Worm (Caenorhabditis elegans) whole organism, L1 larva: ENCODE data around the gene sto-6.

Source experiments
- C16A3.4 ChIP-seq: fragments of 150-350 bp; optimal IDR thresholded peaks from 2 replicates; lab custom pipeline; 2014; ENCODE audit warnings: missing biosample characterization, missing genetic modification characterization
- C34B4.2 ChIP-seq: sonication (generic microtip); optimal IDR thresholded peaks from 2 replicates; lab custom pipeline; 2017; ENCODE audit warnings: mild to moderate bottlenecking, missing genetic modification characterization, missing compliant biosample characterization
- F16B12.6 ChIP-seq: fragments of 150-350 bp; optimal IDR thresholded peaks from 2 replicates; lab custom pipeline; 2014; ENCODE audit warnings: missing biosample characterization, missing genetic modification characterization
- Y116A8C.19 ChIP-seq: sonication (generic microtip); optimal IDR thresholded peaks from 2 replicates; lab custom pipeline; 2016; ENCODE audit warnings: missing compliant biosample characterization, missing genetic modification characterization, borderline replicate concordance
- aha-1 ChIP-seq: fragments of 150-350 bp; optimal IDR thresholded peaks from 2 replicates; lab custom pipeline; 2014; ENCODE audit warnings: missing biosample characterization, missing genetic modification characterization
- alr-1 ChIP-seq: fragments of 200-800 bp; sonication (Bioruptor generic); optimal IDR thresholded peaks from 2 replicates; lab custom pipeline; 2018; ENCODE audit warnings: borderline replicate concordance, mild to moderate bottlenecking, missing genetic modification characterization, missing compliant biosample characterization
- aly-2 ChIP-seq: fragments of 150-350 bp; optimal IDR thresholded peaks from 2 replicates; lab custom pipeline; 2014; ENCODE audit warnings: missing biosample characterization, missing genetic modification characterization
- ama-1 ChIP-seq: fragments of 150-350 bp; optimal IDR thresholded peaks from 2 replicates; lab custom pipeline; 2014
- ceh-63 ChIP-seq: fragments of 200-800 bp; sonication (Bioruptor generic); optimal IDR thresholded peaks from 2 replicates; lab custom pipeline; 2018; ENCODE audit warnings: mild to moderate bottlenecking, missing genetic modification characterization, missing compliant biosample characterization
- ceh-82 ChIP-seq, 3 experiments: fragments of 150-350 bp in 1 of 3; sonication (generic microtip) in 2 of 3; optimal IDR thresholded peaks; 2 replicates each; lab custom pipeline; 2014 to 2017; ENCODE audit warnings: missing biosample characterization in 3 of 3, missing genetic modification characterization in 3 of 3
- ceh-90 ChIP-seq: sonication (generic microtip); optimal IDR thresholded peaks from 2 replicates; lab custom pipeline; 2016; ENCODE audit warnings: missing genetic modification characterization, missing compliant biosample characterization
- efl-1 ChIP-seq, 4 experiments: fragments of 150-350 bp; optimal IDR thresholded peaks in 3 of 4; peaks in 1 of 4; 1 replicate in 1 of 4; 2 replicates in 3 of 4; lab custom pipeline; 2014; ENCODE audit warnings: missing biosample characterization in 2 of 4, missing genetic modification characterization in 2 of 4, missing genetic modification reagents in 2 of 4
- egl-13 ChIP-seq: sonication (generic microtip); optimal IDR thresholded peaks from 2 replicates; lab custom pipeline; 2016; ENCODE audit warnings: missing genotype, missing genetic modification reagents, missing genetic modification characterization, missing compliant biosample characterization
- elt-2 ChIP-seq: sonication (generic microtip); optimal IDR thresholded peaks from 2 replicates; lab custom pipeline; 2016; ENCODE audit warnings: missing genetic modification characterization, mild to moderate bottlenecking, inconsistent platforms, missing compliant biosample characterization, missing genetic modification reagents
- ets-5 ChIP-seq: fragments of 200-800 bp; sonication (Bioruptor generic); IDR thresholded peaks from 2 replicates; pipeline ENCODE4 v1.3.6; 2022; ENCODE audit warnings: missing genetic modification characterization, missing compliant biosample characterization
- fkh-4 ChIP-seq: sonication (generic microtip); optimal IDR thresholded peaks from 2 replicates; lab custom pipeline; 2016; ENCODE audit warnings: missing compliant biosample characterization, missing genetic modification characterization, borderline replicate concordance
- fkh-8 ChIP-seq: sonication (generic microtip); optimal IDR thresholded peaks from 2 replicates; lab custom pipeline; 2016; ENCODE audit warnings: mild to moderate bottlenecking, missing genetic modification characterization, missing compliant biosample characterization
- fos-1 ChIP-seq: fragments of 150-350 bp; optimal IDR thresholded peaks from 2 replicates; lab custom pipeline; 2014; ENCODE audit warnings: missing biosample characterization, missing genetic modification characterization
- grh-1 ChIP-seq: fragments of 200-800 bp; sonication (Bioruptor generic); IDR thresholded peaks from 2 replicates; pipeline ENCODE4 v1.3.6; 2022; ENCODE audit warnings: missing genetic modification reagents, missing genetic modification characterization, missing compliant biosample characterization
- hlh-17 ChIP-seq: fragments of 200-800 bp; sonication (Bioruptor generic); optimal IDR thresholded peaks from 2 replicates; lab custom pipeline; 2018; ENCODE audit warnings: missing genetic modification characterization, mild to moderate bottlenecking, missing compliant biosample characterization, moderate library complexity, borderline replicate concordance
- hlh-4 ChIP-seq: sonication (generic microtip); optimal IDR thresholded peaks from 2 replicates; lab custom pipeline; 2016; ENCODE audit warnings: mild to moderate bottlenecking, missing genetic modification characterization, missing compliant biosample characterization
- hpl-2 ChIP-seq: fragments of 150-350 bp; optimal IDR thresholded peaks from 2 replicates; lab custom pipeline; 2014; ENCODE audit warnings: missing biosample characterization, missing genetic modification reagents, missing genetic modification characterization
- isw-1 ChIP-seq: fragments of 200-800 bp; sonication (Bioruptor generic); IDR thresholded peaks from 2 replicates; pipeline ENCODE4 v1.3.6; 2022; ENCODE audit warnings: missing genetic modification characterization, missing compliant biosample characterization
- jun-1 ChIP-seq: fragments of 150-350 bp; optimal IDR thresholded peaks from 2 replicates; lab custom pipeline; 2014; ENCODE audit warnings: missing biosample characterization, missing genetic modification reagents, missing genetic modification characterization
- lin-14 ChIP-seq: fragments of 200-800 bp; sonication (Bioruptor generic); optimal IDR thresholded peaks from 2 replicates; lab custom pipeline; 2018; ENCODE audit warnings: mild to moderate bottlenecking, missing genetic modification characterization, moderate library complexity, missing compliant biosample characterization
- lin-39 ChIP-seq: fragments of 150-350 bp; optimal IDR thresholded peaks from 2 replicates; lab custom pipeline; 2014; ENCODE audit warnings: missing biosample characterization, missing genetic modification reagents, missing genetic modification characterization
- lsy-2 ChIP-seq, 2 experiments: fragments of 150-350 bp; optimal IDR thresholded peaks; 2 replicates each; lab custom pipeline; 2014; ENCODE audit warnings: missing biosample characterization in 2 of 2, missing genetic modification characterization in 2 of 2
- mef-2 ChIP-seq: fragments of 150-350 bp; optimal IDR thresholded peaks from 2 replicates; lab custom pipeline; 2014; ENCODE audit warnings: missing biosample characterization, missing genetic modification characterization
- mep-1 ChIP-seq: fragments of 150-350 bp; optimal IDR thresholded peaks from 2 replicates; lab custom pipeline; 2014; ENCODE audit warnings: missing biosample characterization, missing genetic modification characterization
- nhr-11 ChIP-seq: fragments of 150-350 bp; optimal IDR thresholded peaks from 2 replicates; lab custom pipeline; 2014; ENCODE audit warnings: missing biosample characterization, missing genetic modification characterization
- nhr-12 ChIP-seq: sonication (generic microtip); optimal IDR thresholded peaks from 2 replicates; lab custom pipeline; 2017; ENCODE audit warnings: missing biosample characterization, missing genetic modification characterization
- nhr-19 ChIP-seq: fragments of 200-800 bp; sonication (Bioruptor generic); conservative IDR thresholded peaks from 2 replicates; pipeline ENCODE4 v1.3.6; 2022; ENCODE audit warnings: missing genetic modification characterization, missing compliant biosample characterization
- nhr-20 ChIP-seq: sonication (generic microtip); optimal IDR thresholded peaks from 2 replicates; lab custom pipeline; 2016; ENCODE audit warnings: mild to moderate bottlenecking, missing genetic modification characterization, missing compliant biosample characterization
- nhr-237 ChIP-seq: fragments of 150-350 bp; optimal IDR thresholded peaks from 2 replicates; lab custom pipeline; 2014; ENCODE audit warnings: missing biosample characterization, missing genetic modification characterization
- nhr-47 ChIP-seq: sonication (generic microtip); optimal IDR thresholded peaks from 2 replicates; lab custom pipeline; 2016; ENCODE audit warnings: mild to moderate bottlenecking, missing genetic modification characterization, moderate library complexity, missing compliant biosample characterization
- nhr-71 ChIP-seq: sonication (generic microtip); optimal IDR thresholded peaks from 2 replicates; lab custom pipeline; 2016; ENCODE audit warnings: mild to moderate bottlenecking, missing genetic modification characterization, moderate library complexity, missing compliant biosample characterization
- nhr-76 ChIP-seq: sonication (generic microtip); optimal IDR thresholded peaks from 2 replicates; lab custom pipeline; 2017; ENCODE audit warnings: missing biosample characterization, missing genetic modification characterization
- nhr-77 ChIP-seq: fragments of 150-350 bp; optimal IDR thresholded peaks from 2 replicates; lab custom pipeline; 2014; ENCODE audit warnings: missing biosample characterization, missing genetic modification characterization
- nhr-85 ChIP-seq: sonication (generic microtip); peaks from one replicate; lab custom pipeline; 2016; ENCODE audit warnings: missing genetic modification characterization, inconsistent platforms, missing compliant biosample characterization
- nhr-90 ChIP-seq: sonication (generic microtip); optimal IDR thresholded peaks from 2 replicates; lab custom pipeline; 2016; ENCODE audit warnings: mild to moderate bottlenecking, missing genetic modification characterization, missing compliant biosample characterization; ENCODE audit not compliant: poor library complexity
- rnt-1 ChIP-seq: sonication (generic microtip); optimal IDR thresholded peaks from 2 replicates; lab custom pipeline; 2016; ENCODE audit warnings: mild to moderate bottlenecking, missing genetic modification characterization, moderate library complexity, missing compliant biosample characterization
- snu-23 ChIP-seq: sonication (generic microtip); optimal IDR thresholded peaks from 2 replicates; lab custom pipeline; 2016; ENCODE audit warnings: missing genetic modification characterization, missing compliant biosample characterization
- sptf-1 ChIP-seq: fragments of 150-350 bp; optimal IDR thresholded peaks from 2 replicates; lab custom pipeline; 2014; ENCODE audit warnings: missing biosample characterization, missing genetic modification characterization
- swsn-7 ChIP-seq: sonication (generic microtip); optimal IDR thresholded peaks from 2 replicates; lab custom pipeline; 2016; ENCODE audit warnings: missing genetic modification characterization, missing compliant biosample characterization
- tlp-1 ChIP-seq: fragments of 150-350 bp; optimal IDR thresholded peaks from 2 replicates; lab custom pipeline; 2014; ENCODE audit warnings: missing biosample characterization, missing genetic modification characterization
- unc-130 ChIP-seq: fragments of 150-350 bp; optimal IDR thresholded peaks from 2 replicates; lab custom pipeline; 2017; ENCODE audit warnings: missing biosample characterization, missing genetic modification characterization, inconsistent platforms
- unc-30 ChIP-seq: sonication (generic microtip); optimal IDR thresholded peaks from 2 replicates; lab custom pipeline; 2017; ENCODE audit warnings: missing biosample characterization, missing genetic modification characterization
- unc-62 ChIP-seq: fragments of 150-350 bp; optimal IDR thresholded peaks from 2 replicates; lab custom pipeline; 2014; ENCODE audit warnings: missing biosample characterization, missing genetic modification reagents, missing genetic modification characterization
- unc-98 ChIP-seq: fragments of 200-800 bp; sonication (Bioruptor generic); IDR thresholded peaks from 2 replicates; pipeline ENCODE4 v1.3.6; 2022; ENCODE audit warnings: missing genetic modification characterization, missing compliant biosample characterization
- vab-15 ChIP-seq: sonication (generic microtip); optimal IDR thresholded peaks from 2 replicates; lab custom pipeline; 2017; ENCODE audit warnings: missing genotype, mild to moderate bottlenecking, missing genetic modification characterization, missing compliant biosample characterization
- xbp-1 ChIP-seq: sonication (generic microtip); optimal IDR thresholded peaks from 2 replicates; lab custom pipeline; 2016; ENCODE audit warnings: missing genetic modification characterization, missing compliant biosample characterization
- ztf-11 ChIP-seq, 2 experiments: sonication (generic microtip); optimal IDR thresholded peaks; 2 replicates each; lab custom pipeline; 2016 to 2017; ENCODE audit warnings: missing genetic modification characterization in 2 of 2, missing biosample characterization in 1 of 2, missing compliant biosample characterization in 1 of 2

Gene sto-6

DNA sequence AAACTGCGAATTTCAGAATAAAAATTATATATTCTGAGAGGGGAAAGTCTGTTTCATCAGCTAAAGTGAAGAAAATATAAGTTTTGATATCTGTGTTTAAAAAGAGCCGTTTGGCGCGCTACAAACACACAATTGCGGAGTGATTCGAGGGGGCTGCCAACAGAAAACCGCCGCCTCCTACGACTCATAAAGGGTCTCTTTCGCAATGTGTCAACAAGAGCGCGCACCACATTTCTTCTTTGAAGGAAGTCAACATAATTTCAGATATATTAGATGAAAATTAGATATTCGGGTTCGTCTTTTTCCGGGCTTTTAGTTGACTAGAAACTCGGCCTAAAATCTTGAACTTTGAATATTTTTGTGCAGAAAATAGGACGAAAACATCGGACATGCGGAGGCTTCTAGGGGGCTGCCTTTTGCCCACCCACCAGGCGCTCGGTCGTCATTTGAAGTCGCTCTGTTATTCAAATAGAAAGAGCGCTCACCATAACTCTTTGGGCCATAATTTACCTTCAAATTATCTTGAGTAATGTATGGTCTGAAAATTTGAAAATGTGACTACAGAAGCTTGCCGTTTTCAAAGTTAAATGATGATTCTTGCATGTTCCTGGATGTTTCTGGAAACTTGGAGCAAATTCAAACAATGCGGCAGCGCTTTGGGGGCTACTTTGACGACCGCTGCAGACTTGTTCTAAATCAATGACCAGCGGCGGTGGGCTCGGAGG is 26.3 kb upstream of the sto-6 start (continued):
- TF ChIP-seq hlh-17 (GFP tag; lab: Kevin White, UChicago) (peak; percentile 86), Y116A8C.19 (no peak), rnt-1 (peak; percentile 89), isw-1 (GFP tag; lab: Robert Waterston, UW) (peak; percentile 89), sptf-1 (tag; lab: Kevin White, UChicago) (no peak), ceh-63 (GFP tag; lab: Kevin White, UChicago) (no peak), fkh-8 (tag; lab: Kevin White, UChicago) (peak; percentile 97), aly-2 (peak; percentile 43), jun-1 (tag; lab: Kevin White, UChicago) (peak; percentile 31), mef-2 (no peak), nhr-19 (GFP tag; lab: Robert Waterston, UW) (peak; percentile 87), xbp-1 (tag; lab: Kevin White, UChicago) (peak; percentile 91), nhr-11 (tag; lab: Kevin White, UChicago) (peak; percentile 86), egl-13 (peak; percentile 96), unc-98 (GFP tag; lab: Robert Waterston, UW) (peak; percentile 66), grh-1 (GFP tag; lab: Robert Waterston, UW) (peak; percentile 94), aha-1 (tag; lab: Kevin White, UChicago) (peak; percentile 35), nhr-85 (peak; percentile 100), unc-130 (tag; lab: Kevin White, UChicago) (peak; percentile 55), mep-1 (peak; percentile 75), nhr-237 (tag; lab: Kevin White, UChicago) (peak; percentile 76), nhr-47 (tag; lab: Kevin White, UChicago) (peak; percentile 99), nhr-12 (no peak), ztf-11 (tag; optimal IDR thresholded peaks at IDR 0.05; lab: Kevin White, UChicago) (peak; percentile 82 to 90), tlp-1 (tag; lab: Kevin White, UChicago) (no peak), nhr-71 (tag; lab: Kevin White, UChicago) (peak; percentile 98), unc-62 (GFP tag; lab: Kevin White, UChicago) (no peak), C34B4.2 (tag; lab: Kevin White, UChicago) (peak; percentile 76), swsn-7 (peak; percentile 97), nhr-77 (tag; lab: Kevin White, UChicago) (peak; percentile 56), C16A3.4 (tag; lab: Kevin White, UChicago) (peak; percentile 46), lin-39 (peak; percentile 77), ceh-90 (tag; lab: Kevin White, UChicago) (no peak), unc-30 (peak; percentile 50), vab-15 (peak; percentile 2), ets-5 (peak; percentile 95; the same call in 1 of the 2 replicates), ceh-82 (tag; optimal IDR thresholded peaks at IDR 0.05; lab: Kevin White, UChicago) (peak; percentile 51 to 70 (median 63)), lsy-2 (tag; optimal IDR thresholded peaks at IDR 0.05; lab: Kevin White, UChicago) (peak; percentile 72 to 78), hlh-4 (peak; percentile 28), nhr-90 (tag; lab: Kevin White, UChicago) (peak; percentile 96), hpl-2 (GFP tag; lab: Kevin White, UChicago) (peak; percentile 94), nhr-20 (tag; lab: Kevin White, UChicago) (peak; percentile 94), fkh-4 (peak; percentile 70), nhr-76 (tag; lab: Kevin White, UChicago) (peak; percentile 67), fos-1 (tag; lab: Kevin White, UChicago) (peak; percentile 39), snu-23 (peak; percentile 95), lin-14 (GFP tag; lab: Kevin White, UChicago) (peak; percentile 93), alr-1 (tag; lab: Kevin White, UChicago) (no peak), F16B12.6 (no peak), elt-2 (tag; lab: Kevin White, UChicago) (peak; percentile 89), ama-1 (no peak), efl-1 (optimal IDR thresholded peaks at IDR 0.05; lab: Kevin White, UChicago) (peak; percentile 55 to 65), efl-1 (GFP tag; optimal IDR thresholded peaks at IDR 0.05 in 1 of 2; lab: Kevin White, UChicago) (peak; percentile 21 to 97)
